Worm (Caenorhabditis elegans) whole organism, L3 larva: ENCODE data around the gene C35D6.3.

Experiments used
- ama-1 ChIP-seq: fragments of 150-350 bp; optimal IDR thresholded peaks from 2 replicates; lab custom pipeline; 2018
- ceh-16 ChIP-seq: sonication (generic microtip); optimal IDR thresholded peaks from 2 replicates; lab custom pipeline; 2017; ENCODE audit warnings: missing biosample characterization, missing genetic modification characterization
- ceh-28 ChIP-seq: fragments of 150-350 bp; optimal IDR thresholded peaks from 2 replicates; lab custom pipeline; 2014; ENCODE audit warnings: missing biosample characterization, missing genetic modification reagents, missing genetic modification characterization
- ceh-9 ChIP-seq: sonication (generic microtip); optimal IDR thresholded peaks from 2 replicates; lab custom pipeline; 2018; ENCODE audit warnings: missing biosample characterization, missing genetic modification characterization
- daf-12 ChIP-seq: fragments of 150-350 bp; optimal IDR thresholded peaks from 2 replicates; lab custom pipeline; 2014; ENCODE audit warnings: missing biosample characterization, missing genetic modification reagents, missing genetic modification characterization
- egl-27 ChIP-seq: sonication (generic microtip); optimal IDR thresholded peaks from 4 replicates; lab custom pipeline; 2017; ENCODE audit warnings: missing biosample characterization, missing genetic modification reagents, missing genetic modification characterization
- egl-5 ChIP-seq: fragments of 150-350 bp; optimal IDR thresholded peaks from 2 replicates; lab custom pipeline; 2017; ENCODE audit warnings: missing biosample characterization, missing genetic modification reagents, missing genetic modification characterization, inconsistent platforms
- elt-1 ChIP-seq: fragments of 150-350 bp; optimal IDR thresholded peaks from 2 replicates; lab custom pipeline; 2014; ENCODE audit warnings: missing biosample characterization, missing genetic modification characterization
- elt-2 ChIP-seq: sonication (generic microtip); optimal IDR thresholded peaks from 2 replicates; lab custom pipeline; 2016; ENCODE audit warnings: missing genetic modification reagents, mild to moderate bottlenecking, missing genetic modification characterization, missing compliant biosample characterization
- elt-3 ChIP-seq, 3 experiments: fragments of 150-350 bp in 1 of 3; sonication (generic microtip) in 2 of 3; optimal IDR thresholded peaks; 2 replicates in 2 of 3; 4 replicates in 1 of 3; lab custom pipeline; 2014 to 2017; ENCODE audit warnings: missing biosample characterization in 3 of 3, missing genetic modification characterization in 3 of 3
- fkh-2 ChIP-seq: fragments of 150-350 bp; optimal IDR thresholded peaks from 2 replicates; lab custom pipeline; 2014; ENCODE audit warnings: missing biosample characterization, missing genetic modification reagents, missing genetic modification characterization
- hmg-11 ChIP-seq: sonication (generic microtip); optimal IDR thresholded peaks from 2 replicates; lab custom pipeline; 2016; ENCODE audit warnings: missing genetic modification characterization, missing compliant biosample characterization
- jun-1 ChIP-seq: fragments of 150-350 bp; optimal IDR thresholded peaks from 2 replicates; lab custom pipeline; 2014; ENCODE audit warnings: missing biosample characterization, missing genetic modification reagents, missing genetic modification characterization
- lin-15B ChIP-seq: fragments of 150-350 bp; optimal IDR thresholded peaks from 2 replicates; lab custom pipeline; 2014; ENCODE audit warnings: missing biosample characterization, missing genetic modification characterization
- lin-39 ChIP-seq: fragments of 150-350 bp; optimal IDR thresholded peaks from 2 replicates; lab custom pipeline; 2018; ENCODE audit warnings: missing biosample characterization, missing genetic modification reagents, missing genetic modification characterization
- lsy-12 ChIP-seq: sonication (generic microtip); optimal IDR thresholded peaks from 2 replicates; lab custom pipeline; 2016; ENCODE audit warnings: mild to moderate bottlenecking, missing genetic modification characterization, missing compliant biosample characterization
- nfya-1 ChIP-seq: sonication (generic microtip); optimal IDR thresholded peaks from 2 replicates; lab custom pipeline; 2017; ENCODE audit warnings: missing genetic modification characterization, mild to moderate bottlenecking, missing compliant biosample characterization, antibody characterized with exemption, moderate library complexity; ENCODE audit not compliant: insufficient read depth
- nhr-23 ChIP-seq: fragments of 150-350 bp; optimal IDR thresholded peaks from 2 replicates; lab custom pipeline; 2014; ENCODE audit warnings: missing biosample characterization, missing genetic modification reagents, missing genetic modification characterization
- nhr-25 ChIP-seq: sonication (generic microtip); optimal IDR thresholded peaks from 2 replicates; lab custom pipeline; 2017; ENCODE audit warnings: missing biosample characterization, missing genetic modification characterization
- nhr-28 ChIP-seq: fragments of 150-350 bp; optimal IDR thresholded peaks from 2 replicates; lab custom pipeline; 2014; ENCODE audit warnings: missing biosample characterization, missing genetic modification characterization
- nhr-43 ChIP-seq: sonication (generic microtip); optimal IDR thresholded peaks from 2 replicates; lab custom pipeline; 2016; ENCODE audit warnings: mild to moderate bottlenecking, missing genetic modification characterization, missing compliant biosample characterization; ENCODE audit not compliant: poor library complexity, severe bottlenecking
- nhr-67 ChIP-seq: fragments of 150-350 bp; optimal IDR thresholded peaks from 2 replicates; lab custom pipeline; 2014; ENCODE audit warnings: missing biosample characterization, missing genetic modification characterization
- nhr-76 ChIP-seq: fragments of 150-350 bp; sonication (generic microtip); optimal IDR thresholded peaks from 5 replicates; lab custom pipeline; 2014; ENCODE audit warnings: missing biosample characterization, missing genetic modification characterization
- pha-4 ChIP-seq: fragments of 150-350 bp; optimal IDR thresholded peaks from 2 replicates; lab custom pipeline; 2014; ENCODE audit warnings: missing biosample characterization, missing genetic modification reagents, missing genetic modification characterization
- pqm-1 ChIP-seq: fragments of 150-350 bp; optimal IDR thresholded peaks from 2 replicates; lab custom pipeline; 2017; ENCODE audit warnings: missing biosample characterization, missing genetic modification characterization, inconsistent platforms
- sea-2 ChIP-seq: fragments of 150-350 bp; sonication (generic microtip); optimal IDR thresholded peaks from 4 replicates; lab custom pipeline; 2014; ENCODE audit warnings: missing biosample characterization, missing genetic modification reagents, missing genetic modification characterization
- skn-1 ChIP-seq: fragments of 150-350 bp; optimal IDR thresholded peaks from 2 replicates; lab custom pipeline; 2014; ENCODE audit warnings: missing biosample characterization, missing genetic modification characterization
- snpc-4 ChIP-seq: fragments of 150-350 bp; optimal IDR thresholded peaks from 2 replicates; lab custom pipeline; 2014; ENCODE audit warnings: missing biosample characterization, missing genetic modification characterization
- tbx-2 ChIP-seq: sonication (generic microtip); optimal IDR thresholded peaks from 2 replicates; lab custom pipeline; 2016; ENCODE audit warnings: mild to moderate bottlenecking, missing genetic modification characterization, missing compliant biosample characterization
- unc-39 ChIP-seq: sonication (generic microtip); optimal IDR thresholded peaks from 4 replicates; lab custom pipeline; 2017; ENCODE audit warnings: missing biosample characterization, missing genetic modification characterization
- unc-62 ChIP-seq: fragments of 150-350 bp; sonication (generic microtip); optimal IDR thresholded peaks from 4 replicates; lab custom pipeline; 2014; ENCODE audit warnings: missing biosample characterization, missing genetic modification reagents, missing genetic modification characterization
- ztf-11 ChIP-seq: fragments of 150-350 bp; optimal IDR thresholded peaks from 2 replicates; lab custom pipeline; 2014; ENCODE audit warnings: missing biosample characterization, missing genetic modification characterization
- ztf-4 ChIP-seq: fragments of 150-350 bp; optimal IDR thresholded peaks from 2 replicates; lab custom pipeline; 2014; ENCODE audit warnings: missing biosample characterization, missing genetic modification characterization

C35D6.3 gene

DNA sequence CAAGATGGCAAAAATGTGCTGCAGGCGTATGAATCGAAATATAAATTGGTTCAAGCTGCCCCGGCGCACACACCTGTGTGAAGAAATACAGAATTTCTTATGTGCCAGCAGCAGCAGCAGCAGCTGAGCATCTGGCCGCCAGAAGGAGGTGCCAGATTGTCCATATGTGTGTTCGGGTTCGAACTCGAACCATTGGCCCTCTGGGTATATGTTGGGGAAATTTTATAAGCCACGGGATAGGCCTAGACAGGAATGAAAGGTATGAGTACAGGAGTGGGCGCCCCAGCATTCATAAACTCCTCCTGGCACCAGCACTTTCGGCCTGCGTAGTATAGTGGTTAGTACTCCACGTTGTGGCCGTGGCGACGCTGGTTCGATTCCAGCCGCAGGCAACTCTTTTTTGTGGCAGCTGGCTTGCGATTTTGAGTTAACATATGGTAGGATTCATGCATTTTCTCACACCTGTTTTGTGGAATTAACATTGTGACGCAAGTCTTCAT, 41.6 kb downstream of the C35D6.3 start:
- TF ChIP-seq pha-4 (tag; lab: Kevin White, UChicago), result peak; percentile 17
- peak; percentile 56 for TF ChIP-seq lin-39 (tag; lab: Kevin White, UChicago)
- TF ChIP-seq unc-62 (GFP tag; lab: Kevin White, UChicago), result no peak
- peak; percentile 19 for TF ChIP-seq lin-15B
- no peak for TF ChIP-seq jun-1 (tag; lab: Kevin White, UChicago)
- TF ChIP-seq ceh-28 (tag; lab: Kevin White, UChicago), result no peak
- TF ChIP-seq hmg-11, result peak; percentile 77
- TF ChIP-seq nhr-43 (tag; lab: Kevin White, UChicago), result peak; percentile 29
- peak; percentile 40 for TF ChIP-seq nfya-1 (tag; lab: Kevin White, UChicago)
- peak; percentile 2 for TF ChIP-seq elt-2 (tag; lab: Kevin White, UChicago)

DNA sequence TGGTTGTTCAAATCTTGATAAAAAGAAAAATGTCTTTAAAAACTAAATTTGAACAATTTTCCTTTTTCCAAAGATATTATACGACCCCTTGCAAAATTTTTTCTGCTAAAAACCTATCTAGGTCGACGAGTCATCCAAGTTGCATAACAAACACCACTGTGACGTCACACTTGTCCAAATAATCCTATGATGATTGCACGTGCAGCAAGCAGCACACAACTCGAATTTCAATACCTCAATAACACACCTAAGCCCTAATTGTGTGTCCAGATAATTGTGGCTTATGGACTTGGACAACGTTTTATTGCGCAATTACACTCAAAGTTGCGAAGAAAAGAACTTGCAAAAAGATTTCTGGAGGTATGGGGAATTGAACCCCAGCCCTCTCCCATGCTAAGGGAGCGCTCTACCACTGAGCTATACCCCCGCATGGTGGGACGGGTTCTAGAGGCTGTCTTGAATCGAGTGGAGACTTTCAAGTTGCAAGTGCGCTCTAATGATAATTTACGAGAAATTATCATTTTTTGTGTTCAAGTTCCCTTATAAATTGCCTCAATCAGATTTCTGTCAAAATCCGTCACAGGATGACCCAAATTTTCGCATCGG, 42.3 kb downstream of the C35D6.3 start:
- peak; percentile 14 for TF ChIP-seq snpc-4 (tag; lab: Kevin White, UChicago)
- peak; percentile 74 for TF ChIP-seq nhr-43 (tag; lab: Kevin White, UChicago)
- TF ChIP-seq nhr-25, result peak; percentile 24
- no peak for TF ChIP-seq ztf-11
- peak; percentile 67 for TF ChIP-seq lin-39 (tag; lab: Kevin White, UChicago)
- TF ChIP-seq ceh-28 (tag; lab: Kevin White, UChicago), result no peak
- peak; percentile 32 for TF ChIP-seq egl-5 (tag; lab: Kevin White, UChicago)
- no peak for TF ChIP-seq ama-1 (lab: Kevin White, UChicago)
- peak; percentile 4 for TF ChIP-seq skn-1 (tag; lab: Kevin White, UChicago)
- TF ChIP-seq unc-39 (tag; lab: Kevin White, UChicago), result no peak
- peak; percentile 39 for TF ChIP-seq elt-2 (tag; lab: Kevin White, UChicago)
- peak in 1 of 3 experiments; percentile 54 for TF ChIP-seq elt-3 (tag; optimal IDR thresholded peaks at IDR 0.05; lab: Kevin White, UChicago)
- TF ChIP-seq pha-4 (tag; lab: Kevin White, UChicago), result peak; percentile 17
- peak; percentile 18 for TF ChIP-seq ztf-4 (tag; lab: Kevin White, UChicago)
- peak; percentile 33 for TF ChIP-seq lsy-12
- TF ChIP-seq nfya-1 (tag; lab: Kevin White, UChicago), result peak; percentile 59
- TF ChIP-seq lin-15B, result peak; percentile 59
- peak; percentile 30 for TF ChIP-seq tbx-2 (tag; lab: Kevin White, UChicago)
- peak; percentile 31 for TF ChIP-seq pqm-1
- TF ChIP-seq hmg-11, result peak; percentile 60
- TF ChIP-seq nhr-23, result peak; percentile 32

DNA sequence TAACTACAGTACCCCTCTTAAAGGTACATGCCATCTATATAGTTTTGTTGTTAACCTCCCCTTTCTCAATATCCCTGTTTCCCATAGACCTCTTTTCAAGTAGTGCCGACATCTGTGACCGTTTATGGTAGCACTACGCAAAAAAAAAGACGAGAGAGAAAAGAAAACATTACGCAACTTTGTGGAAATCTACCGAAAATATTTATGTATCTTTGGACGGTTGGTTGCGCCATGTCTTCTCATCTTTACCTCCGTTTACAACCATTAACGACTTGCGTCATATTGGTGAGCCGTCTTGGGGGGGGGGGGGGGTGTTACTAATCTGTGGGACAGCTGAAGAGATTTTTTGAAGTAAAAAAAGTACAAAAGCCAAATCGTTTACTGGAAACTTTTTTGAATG, 44.9 kb downstream of the C35D6.3 start:
- TF ChIP-seq ceh-16 (tag; lab: Kevin White, UChicago), result no peak
- no peak for TF ChIP-seq daf-12 (tag; lab: Kevin White, UChicago)
- no peak for TF ChIP-seq egl-5 (tag; lab: Kevin White, UChicago)
- no peak for TF ChIP-seq snpc-4 (tag; lab: Kevin White, UChicago)
- TF ChIP-seq egl-27, result no peak
- no peak for TF ChIP-seq ceh-28 (tag; lab: Kevin White, UChicago)
- TF ChIP-seq nhr-28 (tag; lab: Kevin White, UChicago), result no peak
- no peak for TF ChIP-seq lin-15B

DNA sequence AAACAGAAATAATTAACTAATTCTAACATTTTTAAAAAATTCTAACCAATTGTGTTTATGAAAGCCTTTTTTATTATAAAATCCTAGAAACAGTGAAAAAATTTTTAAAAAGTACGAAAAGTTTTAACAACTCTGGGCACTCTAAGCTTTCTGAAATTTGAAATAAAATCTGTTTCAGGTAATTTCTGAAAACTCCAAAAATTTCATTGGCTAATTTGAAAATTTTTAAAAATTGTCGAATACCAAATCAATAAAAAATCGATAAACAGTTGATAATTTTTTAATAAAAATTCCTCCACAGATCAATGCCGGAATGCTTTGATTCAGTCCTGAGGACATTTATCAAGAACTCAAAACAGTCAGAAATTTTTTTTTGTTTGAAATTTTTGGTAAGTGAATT, 47.1 kb downstream of the C35D6.3 start, which contains the start of gene Y65A5A.24:
Gene Y65A5A.24 (plus strand): TSS at position 301 of the 400 bp plus-strand sequence.
- TF ChIP-seq nfya-1 (tag; lab: Kevin White, UChicago) (no peak), fkh-2 (no peak), ztf-4 (tag; lab: Kevin White, UChicago) (no peak), lin-15B (no peak), nhr-67 (tag; lab: Kevin White, UChicago) (no peak), lin-39 (tag; lab: Kevin White, UChicago) (no peak), ceh-16 (tag; lab: Kevin White, UChicago) (no peak), sea-2 (no peak), ceh-9 (tag; lab: Kevin White, UChicago) (no peak), nhr-25 (no peak)
- TF ChIP-seq, all 47 proteins: peak for 0

DNA sequence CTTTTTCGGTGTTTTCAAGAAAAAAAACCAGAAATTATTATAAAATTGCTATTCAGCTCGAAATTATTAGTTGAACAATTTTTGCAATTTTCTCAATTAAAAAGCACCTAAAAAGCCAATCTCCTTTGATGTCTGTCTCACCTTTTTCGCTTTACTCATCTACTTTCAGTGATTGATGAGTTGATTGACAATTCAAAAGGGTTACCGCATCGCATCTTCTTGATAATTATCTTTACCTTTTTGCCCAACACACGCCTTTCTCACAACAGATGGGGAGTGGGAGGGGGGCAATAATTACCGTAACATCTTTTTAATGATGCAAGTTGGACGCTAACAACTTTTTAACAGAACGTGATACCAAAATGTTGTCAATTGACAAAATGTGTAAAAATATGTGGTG, 50.0 kb downstream of the C35D6.3 start:
- TF ChIP-seq nhr-23, result no peak
- peak; percentile 44 for TF ChIP-seq nhr-25
- peak in 1 of 3 experiments; percentile 47 for TF ChIP-seq elt-3 (tag; optimal IDR thresholded peaks at IDR 0.05; lab: Kevin White, UChicago)
- peak; percentile 68 for TF ChIP-seq elt-1 (tag; lab: Kevin White, UChicago)
- TF ChIP-seq nhr-76 (tag; lab: Kevin White, UChicago), result no peak
- peak; percentile 1 for TF ChIP-seq unc-62 (GFP tag; lab: Kevin White, UChicago)
- TF ChIP-seq, all 47 proteins: peak for 4
